Fruit fly (Drosophila melanogaster) whole organism, wandering third instar larva: ENCODE measurements around the gene Nubp1.

Experiments used
- Myc ChIP-seq: fragments of >200 bp; optimal IDR thresholded peaks from 2 replicates; lab custom pipeline; 2017
- Vsx2 ChIP-seq: fragments of 200-300, 225-300 bp; sonication (Bioruptor generic); optimal IDR thresholded peaks from 2 replicates; lab custom pipeline; 2018; ENCODE audit warnings: missing biosample characterization, missing genetic modification characterization; ENCODE audit not compliant: partially characterized antibody
- pan ChIP-seq: fragments of >200 bp; optimal IDR thresholded peaks from 2 replicates; lab custom pipeline; 2017

DNA sequence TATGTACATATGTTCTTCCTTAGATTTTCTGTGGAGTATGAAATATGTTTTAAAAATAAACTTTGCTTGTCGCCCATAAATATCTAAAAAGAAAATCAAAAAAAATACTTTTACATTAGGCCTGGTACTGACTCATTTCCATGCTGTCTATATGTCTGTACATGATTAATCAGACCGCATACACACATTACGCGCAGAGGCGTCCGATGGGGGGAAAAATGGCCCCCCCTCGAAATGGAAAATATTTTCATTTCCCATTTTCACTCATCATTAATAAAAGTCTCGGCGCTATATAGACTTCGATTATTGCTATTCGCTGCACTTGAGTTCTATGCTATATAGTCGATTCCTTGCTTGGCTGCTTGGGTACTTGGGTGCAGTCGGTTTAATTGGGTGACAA lies 29.5 kb downstream of the Nubp1 start:
- no peak for TF ChIP-seq pan
- no peak for TF ChIP-seq Vsx2
- no peak for TF ChIP-seq Myc
